Fruit fly (Drosophila melanogaster) whole organism, wandering third instar larva: Measurements from ENCODE around the gene sxe2.

Experiments
- Abd-B ChIP-seq: fragments of >200 bp; optimal IDR thresholded peaks from 2 replicates; lab custom pipeline; 2017; ENCODE audit warnings: missing biosample characterization, missing genetic modification characterization
- CG32264 ChIP-seq: fragments of 200-800 bp; sonication (Bioruptor generic); optimal IDR thresholded peaks from 2 replicates; lab custom pipeline; 2016; ENCODE audit warnings: missing biosample characterization, missing genetic modification characterization
- CG9705 ChIP-seq: fragments of 200-800 bp; sonication (Bioruptor generic); optimal IDR thresholded peaks from 2 replicates; lab custom pipeline; 2018; ENCODE audit warnings: missing biosample characterization, mild to moderate bottlenecking, missing genetic modification characterization
- CrebA ChIP-seq: fragments of 200-800 bp; sonication (Bioruptor generic); optimal IDR thresholded peaks from 2 replicates; lab custom pipeline; 2016; ENCODE audit warnings: missing biosample characterization, mild to moderate bottlenecking, missing genetic modification characterization, borderline replicate concordance
- Dfd ChIP-seq: fragments of >200 bp; optimal IDR thresholded peaks from 2 replicates; lab custom pipeline; 2017; ENCODE audit warnings: missing biosample characterization, missing genetic modification characterization
- Dif ChIP-seq: fragments of 200-275, 200-300 bp; sonication (Bioruptor generic); optimal IDR thresholded peaks from 2 replicates; lab custom pipeline; 2018; ENCODE audit warnings: missing biosample characterization, missing genetic modification characterization; ENCODE audit not compliant: partially characterized antibody
- HLH106 ChIP-seq: fragments of 200-800 bp; optimal IDR thresholded peaks from 3 replicates; lab custom pipeline; 2019; ENCODE audit warnings: missing biosample characterization, mild to moderate bottlenecking, missing genetic modification characterization, moderate library complexity
- Hnf4 ChIP-seq: fragments of 200-800 bp; sonication (Bioruptor generic); optimal IDR thresholded peaks from 2 replicates; lab custom pipeline; 2016; ENCODE audit warnings: missing biosample characterization, mild to moderate bottlenecking, missing genetic modification characterization
- Hr78 ChIP-seq: fragments of >200 bp; optimal IDR thresholded peaks from 2 replicates; lab custom pipeline; 2017; ENCODE audit warnings: missing biosample characterization, missing genetic modification characterization
- Hr83 ChIP-seq: fragments of 200-300 bp; sonication (Bioruptor generic); optimal IDR thresholded peaks from 2 replicates; lab custom pipeline; 2016; ENCODE audit warnings: missing biosample characterization, mild to moderate bottlenecking, missing genetic modification characterization, moderate library complexity; ENCODE audit not compliant: poor library complexity, severe bottlenecking
- Jra ChIP-seq: sonication (Bioruptor generic); optimal IDR thresholded peaks from 2 replicates; lab custom pipeline; 2016; ENCODE audit warnings: missing biosample characterization, missing genetic modification characterization
- Mio ChIP-seq: sonication (Bioruptor generic); optimal IDR thresholded peaks from 2 replicates; lab custom pipeline; 2016; ENCODE audit warnings: missing biosample characterization, missing genetic modification characterization
- Myc ChIP-seq: fragments of >200 bp; optimal IDR thresholded peaks from 2 replicates; lab custom pipeline; 2017
- N ChIP-seq: fragments of >200 bp; optimal IDR thresholded peaks from 2 replicates; lab custom pipeline; 2018; ENCODE audit warnings: missing biosample characterization, missing external identifiers, missing genetic modification characterization
- OdsH ChIP-seq: fragments of 200-800 bp; sonication (Bioruptor generic); optimal IDR thresholded peaks from 2 replicates; lab custom pipeline; 2016; ENCODE audit warnings: missing biosample characterization, mild to moderate bottlenecking, missing genetic modification characterization
- Rel ChIP-seq, 2 experiments: fragments of 200-800 bp; sonication (Bioruptor generic) in 1 of 2; optimal IDR thresholded peaks; 2 replicates in 1 of 2; 3 replicates in 1 of 2; lab custom pipeline; 2016 to 2019; ENCODE audit warnings: mild to moderate bottlenecking in 2 of 2, missing biosample characterization in 2 of 2, missing genetic modification characterization in 2 of 2, moderate library complexity in 1 of 2
- Sp1 ChIP-seq: fragments of 200-800 bp; sonication (Bioruptor generic); optimal IDR thresholded peaks from 3 replicates; lab custom pipeline; 2019; ENCODE audit warnings: missing biosample characterization, mild to moderate bottlenecking, missing genetic modification characterization, moderate library complexity
- Vsx2 ChIP-seq: fragments of 200-300, 225-300 bp; sonication (Bioruptor generic); optimal IDR thresholded peaks from 2 replicates; lab custom pipeline; 2018; ENCODE audit warnings: missing biosample characterization, missing genetic modification characterization; ENCODE audit not compliant: partially characterized antibody
- br ChIP-seq: fragments of 200-800 bp; sonication (Bioruptor generic); optimal IDR thresholded peaks from 2 replicates; lab custom pipeline; 2016; ENCODE audit warnings: missing biosample characterization, missing genetic modification characterization
- brk ChIP-seq: fragments of 200-800 bp; sonication (Bioruptor generic); optimal IDR thresholded peaks from 2 replicates; lab custom pipeline; 2016; ENCODE audit warnings: missing biosample characterization, mild to moderate bottlenecking, missing genetic modification characterization
- dl ChIP-seq, 2 experiments: fragments of 175-275, 200-275 bp in 1 of 2; fragments of 200-275 bp in 1 of 2; sonication (Bioruptor generic); optimal IDR thresholded peaks; lab custom pipeline; 2018; ENCODE audit warnings: mild to moderate bottlenecking in 2 of 2, missing biosample characterization in 2 of 2, missing genetic modification characterization in 2 of 2, moderate library complexity in 2 of 2; ENCODE audit not compliant: partially characterized antibody in 2 of 2, insufficient read depth in 1 of 2
- dmrt93B ChIP-seq: fragments of 200-800 bp; sonication (Bioruptor generic); optimal IDR thresholded peaks from 2 replicates; lab custom pipeline; 2018; ENCODE audit warnings: missing biosample characterization, mild to moderate bottlenecking, missing genetic modification characterization
- dsf ChIP-seq: sonication (Bioruptor generic); optimal IDR thresholded peaks from 2 replicates; lab custom pipeline; 2016; ENCODE audit warnings: missing biosample characterization, missing genetic modification characterization, borderline replicate concordance
- ey ChIP-seq: fragments of 200-800 bp; sonication (Bioruptor generic); optimal IDR thresholded peaks from 2 replicates; lab custom pipeline; 2016; ENCODE audit warnings: missing biosample characterization, missing genetic modification characterization
- foxo ChIP-seq, 2 experiments: fragments of 200-800 bp; sonication (Bioruptor generic); optimal IDR thresholded peaks; 2 replicates in 1 of 2; 3 replicates in 1 of 2; lab custom pipeline; 2016 to 2017; ENCODE audit warnings: missing biosample characterization in 2 of 2, missing genetic modification characterization in 2 of 2
- fru ChIP-seq: fragments of 200-800 bp; sonication (Bioruptor generic); optimal IDR thresholded peaks from 3 replicates; lab custom pipeline; 2016; ENCODE audit warnings: missing biosample characterization, mild to moderate bottlenecking, missing genetic modification characterization
- h ChIP-seq: fragments of 200-800 bp; sonication (Bioruptor generic); optimal IDR thresholded peaks from 3 replicates; lab custom pipeline; 2016; ENCODE audit warnings: missing biosample characterization, mild to moderate bottlenecking, missing genetic modification characterization
- jim ChIP-seq: fragments of 175-275, 200-325 bp; sonication (Bioruptor generic); optimal IDR thresholded peaks from 2 replicates; lab custom pipeline; 2016; ENCODE audit warnings: missing biosample characterization, mild to moderate bottlenecking, missing genetic modification characterization
- lola ChIP-seq: fragments of >200 bp; optimal IDR thresholded peaks from 2 replicates; lab custom pipeline; 2017; ENCODE audit warnings: missing biosample characterization, missing genetic modification characterization
- pan ChIP-seq: fragments of >200 bp; optimal IDR thresholded peaks from 2 replicates; lab custom pipeline; 2017
- psq ChIP-seq: fragments of 200-800 bp; sonication (Bioruptor generic); optimal IDR thresholded peaks from 3 replicates; lab custom pipeline; 2017; ENCODE audit warnings: missing biosample characterization, mild to moderate bottlenecking, missing genetic modification characterization, moderate library complexity
- rgr ChIP-seq: fragments of 200-800 bp; sonication (Bioruptor generic); optimal IDR thresholded peaks from 3 replicates; lab custom pipeline; 2016; ENCODE audit warnings: missing biosample characterization, mild to moderate bottlenecking, missing genetic modification characterization
- sage ChIP-seq: fragments of 200-800 bp; sonication (Bioruptor generic); optimal IDR thresholded peaks from 2 replicates; lab custom pipeline; 2016; ENCODE audit warnings: missing biosample characterization, mild to moderate bottlenecking, missing genetic modification characterization
- sv ChIP-seq: fragments of 200-800 bp; sonication (Bioruptor generic); optimal IDR thresholded peaks from 3 replicates; lab custom pipeline; 2016; ENCODE audit warnings: missing biosample characterization, missing genetic modification characterization
- tai ChIP-seq: sonication (Bioruptor generic); optimal IDR thresholded peaks from 2 replicates; lab custom pipeline; 2016; ENCODE audit warnings: missing biosample characterization, missing genetic modification characterization
- usp ChIP-seq: fragments of >200 bp; optimal IDR thresholded peaks from 2 replicates; lab custom pipeline; 2017; ENCODE audit warnings: missing biosample characterization, missing genetic modification characterization
- woc ChIP-seq: sonication (Bioruptor generic); optimal IDR thresholded peaks from 2 replicates; lab custom pipeline; 2016; ENCODE audit warnings: missing biosample characterization, mild to moderate bottlenecking, missing genetic modification characterization

sxe2 gene

DNA sequence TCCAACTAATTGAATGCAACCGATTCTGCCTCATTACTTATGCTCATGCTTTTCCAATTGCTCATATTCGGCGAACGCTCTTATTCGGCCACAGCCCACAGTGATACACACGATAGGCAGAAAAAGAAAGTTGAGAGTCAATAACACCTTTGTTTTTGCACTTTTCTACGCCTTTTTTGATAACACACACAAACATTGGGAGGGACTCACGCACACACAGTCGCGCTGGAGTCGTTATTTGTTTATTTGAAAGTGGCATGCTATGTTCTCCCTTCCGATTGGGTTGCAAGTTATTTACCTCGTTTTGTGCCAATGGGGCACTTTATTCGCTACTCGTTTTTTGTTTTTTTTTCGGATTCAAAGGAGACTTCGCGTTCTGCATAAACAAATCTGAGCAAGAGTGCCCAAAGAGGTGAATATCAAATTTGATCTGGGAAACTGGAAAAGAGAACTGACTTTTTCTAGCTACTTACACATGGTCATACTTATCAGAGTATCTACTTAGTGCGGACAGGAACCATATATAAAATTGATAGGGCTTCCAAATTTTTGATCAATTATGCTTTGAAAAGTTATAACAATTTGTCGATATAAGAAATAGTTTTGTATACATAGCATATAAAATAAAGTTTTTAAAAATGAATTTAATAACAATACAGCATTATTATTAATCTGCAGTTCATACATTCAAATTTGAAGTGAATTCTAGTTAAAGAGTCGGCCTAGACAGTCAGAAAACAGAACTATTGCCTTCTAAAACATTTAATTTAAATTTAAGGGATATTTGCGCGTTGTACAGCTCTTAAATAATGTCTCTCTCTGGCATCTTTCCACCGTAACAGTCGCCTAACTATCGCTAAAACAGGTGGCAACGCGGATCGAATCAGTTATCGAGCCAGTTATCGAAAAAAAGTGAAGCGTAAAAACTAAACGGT lies 14.9 kb downstream of the sxe2 start, which contains the start of the genes Mhcl and Akt:
Gene Mhcl, minus strand, starts transcription at position 429 of the 935 bp plus-strand sequence.
Gene Akt, plus strand, starts transcription at position 896 of the 935 bp plus-strand sequence.
- TF ChIP-seq br (GFP tag; lab: Kevin White, UChicago) (no peak), fru (GFP tag; lab: Kevin White, UChicago) (no peak), CG9705 (GFP tag; lab: Kevin White, UChicago) (no peak), dmrt93B (GFP tag; lab: Kevin White, UChicago) (no peak), woc (GFP tag; lab: Kevin White, UChicago) (no peak), pan (lab: Kevin White, UChicago) (no peak), CG32264 (GFP tag; lab: Kevin White, UChicago) (no peak), sage (GFP tag; lab: Kevin White, UChicago) (no peak), Dif (GFP tag; lab: Kevin White, UChicago) (no peak), rgr (GFP tag; lab: Kevin White, UChicago) (no peak), dsf (GFP tag; lab: Kevin White, UChicago) (no peak), tai (peak; percentile 17), lola (GFP tag; lab: Kevin White, UChicago) (no peak), Myc (lab: Kevin White, UChicago) (peak; percentile 27), N (no peak), Hnf4 (GFP tag; lab: Kevin White, UChicago) (peak; percentile 3), foxo (GFP tag; optimal IDR thresholded peaks at IDR 0.05; lab: Kevin White, UChicago) (peak in 1 of 2 experiments; percentile 1), Vsx2 (GFP tag; lab: Kevin White, UChicago) (no peak), Mio (GFP tag; lab: Kevin White, UChicago) (no peak), CrebA (GFP tag; lab: Kevin White, UChicago) (no peak), usp (GFP tag; lab: Kevin White, UChicago) (no peak), Rel (GFP tag; optimal IDR thresholded peaks at IDR 0.05; lab: Kevin White, UChicago) (no peak), Rel (tag; optimal IDR thresholded peaks at IDR 0.05; lab: Kevin White, UChicago) (no peak), Sp1 (GFP tag; lab: Kevin White, UChicago) (no peak), Hr78 (no peak), sv (GFP tag; lab: Kevin White, UChicago) (peak; percentile 6), Jra (GFP tag; lab: Kevin White, UChicago) (no peak), HLH106 (tag; lab: Kevin White, UChicago) (peak; percentile 37), brk (GFP tag; lab: Kevin White, UChicago) (peak; percentile 14), OdsH (no peak), ey (no peak), Abd-B (GFP tag; lab: Kevin White, UChicago) (no peak), h (GFP tag; lab: Kevin White, UChicago) (no peak), jim (GFP tag; lab: Kevin White, UChicago) (no peak)
- TF ChIP-seq, all 38 proteins: peak for 7

DNA sequence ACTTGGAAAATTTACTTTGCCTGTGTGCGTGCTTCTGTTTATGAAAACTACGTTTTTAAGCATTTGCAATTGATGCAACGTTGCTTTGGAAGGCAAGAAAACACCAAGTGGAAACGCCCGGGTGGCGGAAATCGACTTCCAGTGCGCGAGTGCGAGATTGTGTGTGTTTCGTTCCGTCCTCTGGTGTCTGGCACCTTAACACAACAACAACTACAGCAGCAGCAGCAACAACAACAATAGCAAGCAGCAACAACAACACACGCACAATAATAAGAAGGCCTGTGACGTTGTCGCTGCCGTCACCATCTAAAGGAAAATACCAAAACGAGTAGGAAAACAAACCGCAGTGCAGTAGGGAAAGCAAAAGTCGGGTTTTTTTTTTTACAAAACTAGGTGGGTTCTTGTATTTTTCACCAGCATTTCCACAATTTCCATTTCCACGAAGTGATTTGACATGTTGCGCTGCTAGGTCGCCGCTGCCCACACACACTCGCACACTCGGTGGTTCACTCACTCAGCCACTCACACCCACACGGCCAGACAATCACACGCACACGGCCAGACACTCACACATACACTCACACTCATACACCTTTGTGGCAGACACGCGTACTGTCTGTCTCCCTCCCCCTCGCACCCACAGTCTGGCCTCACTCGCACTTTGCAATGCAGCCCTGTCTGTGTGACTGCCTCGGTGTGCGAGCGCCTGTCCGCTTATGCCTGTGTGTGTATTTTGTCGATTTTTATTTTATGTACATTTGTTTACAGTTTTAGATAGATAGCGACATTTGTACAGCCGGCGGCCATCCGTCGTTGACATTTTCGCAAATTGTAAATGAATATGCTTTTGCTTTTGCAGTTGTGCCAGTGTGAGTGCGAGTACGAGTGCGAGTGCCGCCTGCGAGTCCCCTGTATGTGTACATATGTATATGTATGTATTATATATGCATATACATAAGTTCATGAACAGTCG lies 15.9 kb downstream of the sxe2 start:
- peak; percentile 91 for TF ChIP-seq Hr78
- TF ChIP-seq Hnf4 (GFP tag; lab: Kevin White, UChicago): peak; percentile 81
- no peak for TF ChIP-seq Vsx2 (GFP tag; lab: Kevin White, UChicago)
- TF ChIP-seq Dif (GFP tag; lab: Kevin White, UChicago): peak; percentile 79
- peak; percentile 12 for TF ChIP-seq psq (GFP tag; lab: Kevin White, UChicago)
- TF ChIP-seq jim (GFP tag; lab: Kevin White, UChicago): no peak
- peak; percentile 73 for TF ChIP-seq fru (GFP tag; lab: Kevin White, UChicago)
- TF ChIP-seq Mio (GFP tag; lab: Kevin White, UChicago): peak; percentile 42
- no peak for TF ChIP-seq lola (GFP tag; lab: Kevin White, UChicago)
- TF ChIP-seq CG32264 (GFP tag; lab: Kevin White, UChicago): no peak
- peak; percentile 64 for TF ChIP-seq tai
- peak; percentile 14 for TF ChIP-seq sage (GFP tag; lab: Kevin White, UChicago)
- TF ChIP-seq ey: peak; percentile 25
- TF ChIP-seq CG9705 (GFP tag; lab: Kevin White, UChicago): no peak
- peak; percentile 100 for TF ChIP-seq N
- no peak for TF ChIP-seq usp (GFP tag; lab: Kevin White, UChicago)
- peak; percentile 99 for TF ChIP-seq h (GFP tag; lab: Kevin White, UChicago)
- peak; percentile 62 for TF ChIP-seq rgr (GFP tag; lab: Kevin White, UChicago)
- TF ChIP-seq br (GFP tag; lab: Kevin White, UChicago): peak; percentile 72
- TF ChIP-seq Dfd: no peak
- no peak for TF ChIP-seq dmrt93B (GFP tag; lab: Kevin White, UChicago)
- TF ChIP-seq OdsH: peak; percentile 53
- TF ChIP-seq Abd-B (GFP tag; lab: Kevin White, UChicago): peak; percentile 71
- peak; percentile 19 to 54 for TF ChIP-seq foxo (GFP tag; optimal IDR thresholded peaks at IDR 0.05; lab: Kevin White, UChicago)
- no peak for TF ChIP-seq dl (GFP tag; optimal IDR thresholded peaks at IDR 0.05; lab: Kevin White, UChicago; ENCODE audit: insufficient read depth in 1 of 2, partially characterized antibody in 2 of 2)
- no peak for TF ChIP-seq woc (GFP tag; lab: Kevin White, UChicago)
- TF ChIP-seq brk (GFP tag; lab: Kevin White, UChicago): peak; percentile 88
- TF ChIP-seq Hr83 (GFP tag; lab: Kevin White, UChicago): peak; percentile 98
- TF ChIP-seq Myc (lab: Kevin White, UChicago): no peak
- TF ChIP-seq Rel (GFP tag; optimal IDR thresholded peaks at IDR 0.05; lab: Kevin White, UChicago): peak; percentile 49
- TF ChIP-seq Rel (tag; optimal IDR thresholded peaks at IDR 0.05; lab: Kevin White, UChicago): peak; percentile 93
- TF ChIP-seq CrebA (GFP tag; lab: Kevin White, UChicago): peak; percentile 91
- peak; percentile 44 for TF ChIP-seq HLH106 (tag; lab: Kevin White, UChicago)
